Worm (Caenorhabditis elegans): ENCODE results near the gene Y94H6A.10.

Gene Y94H6A.10

DNA sequence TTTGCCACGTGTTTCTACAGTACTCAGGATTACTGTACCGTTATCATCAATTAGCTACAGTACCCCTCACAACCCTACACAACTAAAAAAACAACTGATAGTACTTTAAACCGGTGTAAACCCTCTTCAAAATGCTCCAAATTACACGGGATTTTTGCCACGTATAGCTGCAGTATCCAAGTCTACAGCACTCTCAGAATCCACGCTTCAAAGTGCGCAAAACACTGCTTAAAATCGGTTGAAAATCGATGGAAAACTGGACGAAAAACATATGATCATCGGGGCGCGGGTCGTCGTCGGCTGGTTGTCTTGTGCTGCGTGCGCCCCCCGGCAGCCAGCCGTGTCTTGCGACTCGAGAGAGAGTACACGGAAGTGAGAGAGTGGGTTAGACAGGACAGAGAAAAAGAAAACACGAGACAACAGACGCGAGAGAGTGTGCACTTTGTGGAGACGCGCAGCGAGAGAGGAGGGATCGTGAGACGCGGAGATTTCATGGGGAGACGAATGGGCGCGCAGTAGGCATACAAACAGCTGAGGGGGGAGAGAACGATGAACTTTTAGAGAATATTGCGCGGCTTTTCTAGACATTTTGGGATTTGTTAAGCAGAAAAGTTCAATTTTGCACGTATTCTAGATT, 2.0 kb downstream of the Y94H6A.10 start (continued):
- TF ChIP-seq snpc-4 (tag; optimal IDR thresholded peaks at IDR 0.05): peak; percentile 44
- no peak for TF ChIP-seq lin-39 (tag; optimal IDR thresholded peaks at IDR 0.05)
- TF ChIP-seq hlh-4 (tag; optimal IDR thresholded peaks at IDR 0.05): no peak
- peak; percentile 66 to 71 (median 68) for TF ChIP-seq dpl-1 (GFP tag; optimal IDR thresholded peaks at IDR 0.05)
- TF ChIP-seq ets-5 (GFP tag; IDR thresholded peaks at IDR 0.05): no peak
- peak; percentile 45; the same call in 1 of the 2 replicates for TF ChIP-seq grh-1 (GFP tag; IDR thresholded peaks at IDR 0.05)
- peak; percentile 81 for TF ChIP-seq nhr-90 (tag; optimal IDR thresholded peaks at IDR 0.05; ENCODE audit: poor library complexity)
- no peak for TF ChIP-seq nhr-237 (tag; optimal IDR thresholded peaks at IDR 0.05)
- peak; percentile 5 for TF ChIP-seq aly-2 (tag; optimal IDR thresholded peaks at IDR 0.05)
- no peak for TF ChIP-seq nhr-76 (tag; optimal IDR thresholded peaks at IDR 0.05)
- TF ChIP-seq alr-1 (tag; optimal IDR thresholded peaks at IDR 0.05; ENCODE audit: borderline replicate concordance): no peak
- TF ChIP-seq fkh-10 (GFP tag; optimal IDR thresholded peaks at IDR 0.05): peak; percentile 58
- TF ChIP-seq swsn-7 (tag; optimal IDR thresholded peaks at IDR 0.05): peak; percentile 92
- TF ChIP-seq skn-1 (tag; optimal IDR thresholded peaks at IDR 0.05): peak; percentile 43
- TF ChIP-seq nhr-71 (tag; optimal IDR thresholded peaks at IDR 0.05): peak; percentile 97
- TF ChIP-seq C34B4.2 (tag; optimal IDR thresholded peaks at IDR 0.05): no peak
- no peak for TF ChIP-seq sptf-1 (tag; optimal IDR thresholded peaks at IDR 0.05)
- peak; percentile 30 for TF ChIP-seq unc-130 (tag; optimal IDR thresholded peaks at IDR 0.05)
- peak; percentile 90 for TF ChIP-seq nhr-20 (tag; optimal IDR thresholded peaks at IDR 0.05)
- TF ChIP-seq blmp-1 (tag; optimal IDR thresholded peaks at IDR 0.05): no peak
- peak; percentile 24 for TF ChIP-seq ama-1 (optimal IDR thresholded peaks at IDR 0.05)
- TF ChIP-seq rnt-1 (tag; optimal IDR thresholded peaks at IDR 0.05): peak; percentile 95
- TF ChIP-seq aha-1 (tag; optimal IDR thresholded peaks at IDR 0.05): peak; percentile 20
- peak; percentile 77 for TF ChIP-seq mep-1 (tag; optimal IDR thresholded peaks at IDR 0.05)
- peak; percentile 92 for TF ChIP-seq tbx-2 (tag; optimal IDR thresholded peaks at IDR 0.05)
- peak; percentile 41 for TF ChIP-seq mef-2 (tag; optimal IDR thresholded peaks at IDR 0.05)
- TF ChIP-seq F16B12.6 (tag; optimal IDR thresholded peaks at IDR 0.05): peak; percentile 62
- peak; percentile 88 for TF ChIP-seq egl-13 (tag; optimal IDR thresholded peaks at IDR 0.05)
- TF ChIP-seq unc-62 (GFP tag; optimal IDR thresholded peaks at IDR 0.05): no peak
- peak; percentile 77 to 86 for TF ChIP-seq lin-35 (GFP tag; optimal IDR thresholded peaks at IDR 0.05)
- peak; percentile 90 for TF ChIP-seq lin-13 (GFP tag; optimal IDR thresholded peaks at IDR 0.05)
- peak; percentile 79 for TF ChIP-seq lir-3 (tag; optimal IDR thresholded peaks at IDR 0.05; ENCODE audit: poor library complexity)
- peak; percentile 47 for TF ChIP-seq nhr-11 (tag; optimal IDR thresholded peaks at IDR 0.05)
- peak; percentile 77 for TF ChIP-seq isw-1 (GFP tag; IDR thresholded peaks at IDR 0.05)
- TF ChIP-seq snu-23 (GFP tag; optimal IDR thresholded peaks at IDR 0.05): peak; percentile 95
- peak; percentile 88 for TF ChIP-seq nhr-85 (tag)
- TF ChIP-seq pax-3 (tag; optimal IDR thresholded peaks at IDR 0.05): peak; percentile 83
- no peak for TF ChIP-seq nhr-28 (tag; optimal IDR thresholded peaks at IDR 0.05)
- peak; percentile 40 for TF ChIP-seq fos-1 (tag; optimal IDR thresholded peaks at IDR 0.05)
- peak; percentile 11 to 94 for TF ChIP-seq mdl-1 (tag; optimal IDR thresholded peaks at IDR 0.05)
- TF ChIP-seq nhr-12 (tag; optimal IDR thresholded peaks at IDR 0.05): no peak
- peak; percentile 10 for TF ChIP-seq fkh-4 (tag; optimal IDR thresholded peaks at IDR 0.05; ENCODE audit: borderline replicate concordance)
- TF ChIP-seq zag-1 (tag; optimal IDR thresholded peaks at IDR 0.05): no peak
- TF ChIP-seq pqm-1 (tag; optimal IDR thresholded peaks at IDR 0.05): no peak
- no peak for TF ChIP-seq efl-3 (GFP tag; optimal IDR thresholded peaks at IDR 0.05)
- no peak for TF ChIP-seq ceh-63 (GFP tag; optimal IDR thresholded peaks at IDR 0.05)
- TF ChIP-seq nhr-47 (tag; optimal IDR thresholded peaks at IDR 0.05): peak; percentile 93
- TF ChIP-seq ceh-90 (tag; optimal IDR thresholded peaks at IDR 0.05): peak; percentile 46
- peak in 1 of 2 experiments; percentile 81 for TF ChIP-seq ztf-11 (tag; optimal IDR thresholded peaks at IDR 0.05)
- TF ChIP-seq ceh-88 (GFP tag; IDR thresholded peaks at IDR 0.05): no peak
- TF ChIP-seq elt-3 (tag; optimal IDR thresholded peaks at IDR 0.05): peak in 2 of 6 experiments; percentile 26 to 28
- no peak for TF ChIP-seq tlp-1 (tag; optimal IDR thresholded peaks at IDR 0.05)
- TF ChIP-seq mab-9 (GFP tag; IDR thresholded peaks at IDR 0.05): peak; percentile 87

All from whole organism, L1 larva.